Worm (Caenorhabditis elegans) whole organism, early embryonic: ENCODE data around the gene nhr-225.
"Not testable (repeated sequence)": the region's sequence is repeated elsewhere in the genome, so short reads cannot be mapped to it uniquely, and the experiment has no call there.

Source experiments
- B0310.2 ChIP-seq: sonication (generic microtip); optimal IDR thresholded peaks from 2 replicates; lab custom pipeline; 2016; ENCODE audit warnings: mild to moderate bottlenecking, missing genetic modification characterization, missing compliant biosample characterization
- F13C5.2 ChIP-seq: sonication (generic microtip); optimal IDR thresholded peaks from 2 replicates; lab custom pipeline; 2017; ENCODE audit warnings: mild to moderate bottlenecking, missing genetic modification characterization, inconsistent platforms, missing compliant biosample characterization
- aly-1 ChIP-seq: sonication (generic microtip); optimal IDR thresholded peaks from 2 replicates; lab custom pipeline; 2016; ENCODE audit warnings: missing genetic modification characterization, missing compliant biosample characterization
- ama-1 ChIP-seq: fragments of 150-350 bp; optimal IDR thresholded peaks from 2 replicates; lab custom pipeline; 2014
- ceh-13 ChIP-seq: fragments of 200-800 bp; sonication (Bioruptor generic); optimal IDR thresholded peaks from 2 replicates; lab custom pipeline; 2018; ENCODE audit warnings: mild to moderate bottlenecking, missing genetic modification characterization, missing compliant biosample characterization
- ceh-36 ChIP-seq: sonication (generic microtip); optimal IDR thresholded peaks from 2 replicates; lab custom pipeline; 2016; ENCODE audit warnings: missing genetic modification characterization, inconsistent platforms, missing compliant biosample characterization
- ets-7 ChIP-seq: sonication (generic microtip); optimal IDR thresholded peaks from 2 replicates; lab custom pipeline; 2016; ENCODE audit warnings: missing genotype, missing genetic modification characterization, missing compliant biosample characterization
- flt-1 ChIP-seq: fragments of 200-800 bp; sonication (Bioruptor generic); IDR thresholded peaks from 2 replicates; pipeline ENCODE4 v1.3.6; 2022; ENCODE audit warnings: missing genetic modification characterization, missing compliant biosample characterization
- hmbx-1 ChIP-seq: sonication (generic microtip); optimal IDR thresholded peaks from 2 replicates; lab custom pipeline; 2016; ENCODE audit warnings: mild to moderate bottlenecking, missing genetic modification characterization, missing compliant biosample characterization
- hmg-4 ChIP-seq: fragments of 200-800 bp; sonication (Bioruptor generic); optimal IDR thresholded peaks from 2 replicates; lab custom pipeline; 2018; ENCODE audit warnings: mild to moderate bottlenecking, missing genetic modification characterization, missing compliant biosample characterization
- hnd-1 ChIP-seq: sonication (generic microtip); optimal IDR thresholded peaks from 2 replicates; lab custom pipeline; 2016; ENCODE audit warnings: missing genetic modification characterization, missing compliant biosample characterization
- pes-1 ChIP-seq: fragments of 200-800 bp; sonication (Bioruptor generic); IDR thresholded peaks from 2 replicates; pipeline ENCODE4 v1.3.6; 2022; ENCODE audit warnings: missing genetic modification reagents, missing genetic modification characterization, missing compliant biosample characterization
- scrt-1 ChIP-seq: fragments of 200-800 bp; sonication (Bioruptor generic); IDR thresholded peaks from 2 replicates; pipeline ENCODE4 v1.3.6; 2022; ENCODE audit warnings: missing genetic modification characterization, missing compliant biosample characterization
- sea-1 ChIP-seq: fragments of 200-800 bp; sonication (Bioruptor generic); conservative IDR thresholded peaks from 2 replicates; pipeline ENCODE4 v1.3.6; 2022; ENCODE audit warnings: missing genetic modification characterization, missing compliant biosample characterization
- tbx-11 ChIP-seq: fragments of 200-800 bp; sonication (Bioruptor generic); IDR thresholded peaks from 2 replicates; pipeline ENCODE4 v1.3.6; 2022; ENCODE audit warnings: missing genetic modification characterization, missing compliant biosample characterization
- tbx-37 ChIP-seq: fragments of 200-800 bp; sonication (Bioruptor generic); conservative IDR thresholded peaks from 2 replicates; pipeline ENCODE4 v1.3.6; 2022; ENCODE audit warnings: missing genetic modification reagents, missing genetic modification characterization, missing compliant biosample characterization
- tra-4 ChIP-seq: sonication (generic microtip); optimal IDR thresholded peaks from 2 replicates; lab custom pipeline; 2017; ENCODE audit warnings: missing genetic modification characterization, missing compliant biosample characterization

Gene nhr-225

DNA sequence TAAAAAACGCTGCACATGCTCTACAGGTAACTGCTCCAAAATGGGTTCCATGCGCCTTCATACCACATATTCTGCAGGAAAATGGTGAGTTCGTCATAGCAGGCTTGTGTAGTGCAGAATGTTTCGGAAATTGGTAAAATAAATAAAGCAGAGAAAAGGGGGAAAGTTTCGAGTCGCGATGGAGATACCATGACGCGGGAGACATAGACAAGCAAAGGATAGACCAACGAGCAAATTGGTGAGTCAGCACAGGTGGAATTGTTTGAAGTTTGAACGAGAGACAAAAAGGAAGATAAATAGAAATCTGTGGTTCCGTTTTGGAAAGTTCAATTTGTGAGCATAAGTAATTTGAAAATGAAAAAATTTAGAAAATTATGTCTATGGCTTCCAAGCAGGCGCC, at the start of gene nhr-225:
Gene nhr-225 (minus strand): TSS at position 146 of the 400 bp plus-strand sequence.
- TF ChIP-seq hmbx-1 = no peak
- TF ChIP-seq F13C5.2 (tag; lab: Kevin White, UChicago) = no peak
- TF ChIP-seq tra-4 (tag; lab: Kevin White, UChicago) = no peak
- TF ChIP-seq ets-7 = no peak

DNA sequence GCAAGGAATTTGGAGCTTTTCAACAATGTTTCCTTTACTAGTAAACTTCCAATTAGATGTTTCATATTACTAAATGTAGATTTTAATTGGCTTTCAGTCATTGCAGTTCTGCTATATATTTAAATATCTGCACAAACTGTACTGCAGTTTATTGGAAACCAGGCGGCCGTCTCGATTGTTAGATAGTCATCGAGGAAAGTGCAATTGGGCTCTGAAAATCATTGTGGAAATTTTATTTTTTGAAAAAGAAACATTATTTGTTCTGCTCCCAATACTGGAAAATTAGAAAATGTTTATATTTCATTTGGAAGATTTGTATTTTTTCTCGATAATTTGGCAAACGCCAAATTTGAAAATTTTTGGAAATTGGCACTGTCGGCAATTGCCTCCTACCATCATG, 48.3 kb upstream of the nhr-225 start, which contains the start of gene irld-29:
Gene irld-29 (minus strand): TSS at position 101 of the 400 bp plus-strand sequence.
- TF ChIP-seq hnd-1 (tag; lab: Kevin White, UChicago) (no peak), ceh-36 (tag; lab: Kevin White, UChicago) (no peak), sea-1 (GFP tag; lab: Robert Waterston, UW) (no peak), pes-1 (no peak), tbx-37 (GFP tag; lab: Robert Waterston, UW) (no peak), flt-1 (GFP tag; lab: Robert Waterston, UW) (no peak), hmg-4 (GFP tag; lab: Kevin White, UChicago) (no peak), tbx-11 (GFP tag; lab: Robert Waterston, UW) (no peak), aly-1 (no peak), ets-7 (no peak), B0310.2 (tag; lab: Kevin White, UChicago) (no peak), ama-1 (lab: Kevin White, UChicago) (no peak), ceh-13 (GFP tag; lab: Kevin White, UChicago) (no peak), scrt-1 (no peak), hmbx-1 (no peak), F13C5.2 (tag; lab: Kevin White, UChicago) (no peak)

DNA sequence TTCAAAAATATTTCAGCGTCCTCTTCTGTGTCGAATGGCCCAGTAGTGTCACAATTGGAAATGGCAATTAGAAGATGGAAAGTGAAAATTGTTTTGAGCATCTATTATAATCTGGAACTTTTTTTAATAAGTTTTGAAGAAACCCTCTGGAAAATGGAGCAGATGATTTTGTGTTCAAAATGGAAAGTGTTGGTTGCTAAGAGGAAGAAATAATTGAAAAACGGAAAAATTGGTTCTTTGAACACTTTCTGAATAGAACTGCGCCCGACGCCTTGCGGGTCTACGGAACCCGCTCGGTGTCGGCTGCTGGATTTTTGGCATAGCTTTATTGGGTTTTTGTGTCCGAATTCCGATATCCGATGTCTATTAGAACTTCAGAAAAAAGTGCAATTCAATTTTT, 45.9 kb upstream of the nhr-225 start, which contains the start of gene irld-28:
Gene irld-28 (minus strand): TSS at position 101 of the 400 bp plus-strand sequence.
- no peak for TF ChIP-seq scrt-1
- no peak for TF ChIP-seq pes-1
- TF ChIP-seq hmbx-1 = no peak
- TF ChIP-seq tbx-37 (GFP tag; lab: Robert Waterston, UW) = no peak
- no peak for TF ChIP-seq sea-1 (GFP tag; lab: Robert Waterston, UW)
- TF ChIP-seq B0310.2 (tag; lab: Kevin White, UChicago) = no peak
- no peak for TF ChIP-seq tra-4 (tag; lab: Kevin White, UChicago)
- TF ChIP-seq ama-1 (lab: Kevin White, UChicago) = no peak
- no peak for TF ChIP-seq hnd-1 (tag; lab: Kevin White, UChicago)
- TF ChIP-seq tbx-11 (GFP tag; lab: Robert Waterston, UW) = no peak
- TF ChIP-seq hmg-4 (GFP tag; lab: Kevin White, UChicago) = no peak
- TF ChIP-seq ceh-13 (GFP tag; lab: Kevin White, UChicago) = no peak
- no peak for TF ChIP-seq F13C5.2 (tag; lab: Kevin White, UChicago)

DNA sequence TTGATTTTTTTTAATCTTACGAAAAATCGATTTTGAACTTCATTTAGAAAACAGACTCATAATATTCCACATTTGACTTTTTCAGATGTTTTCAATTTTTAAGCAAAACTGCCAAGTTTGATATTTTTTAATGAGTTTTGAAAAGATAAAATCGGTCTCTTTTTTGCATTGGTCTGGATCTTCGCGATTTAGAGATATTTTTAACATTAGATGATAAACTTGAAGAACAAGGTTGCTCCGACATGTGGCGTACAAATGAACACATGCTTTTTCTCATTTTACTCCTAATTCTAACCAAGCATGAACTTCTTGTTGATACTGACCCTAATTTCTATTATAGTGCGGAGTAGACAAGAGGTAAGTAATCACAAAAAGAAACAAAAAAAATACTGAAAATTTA, 41.3 kb upstream of the nhr-225 start, which contains the start of gene irld-32:
Gene irld-32 (plus strand): TSS at position 301 of the 400 bp plus-strand sequence.
- TF ChIP-seq hnd-1 (tag; lab: Kevin White, UChicago); ceh-13 (GFP tag; lab: Kevin White, UChicago); flt-1 (GFP tag; lab: Robert Waterston, UW): not testable (repeated sequence)

DNA sequence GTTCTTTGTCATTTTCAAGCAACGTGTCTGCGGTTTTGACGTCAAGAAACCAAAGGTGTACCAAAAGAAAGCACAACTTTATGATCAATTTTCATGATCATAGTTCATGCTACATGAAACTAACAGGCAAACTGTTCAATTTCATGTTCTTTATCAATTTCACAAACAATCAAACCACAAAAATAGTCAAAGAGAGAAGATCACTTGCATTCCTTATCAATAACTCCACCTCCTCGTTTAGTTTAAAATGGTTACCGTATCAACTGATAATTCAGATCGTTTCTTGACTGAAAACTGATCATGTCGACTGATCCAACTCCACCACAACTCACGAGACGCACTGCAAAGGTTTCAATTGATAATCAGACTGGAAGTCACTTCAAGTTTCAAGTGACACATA, 39.9 kb upstream of the nhr-225 start, which contains the start of gene pud-1.1:
Gene pud-1.1 (plus strand): TSS at position 301 of the 400 bp plus-strand sequence.
- not testable (repeated sequence) for TF ChIP-seq ceh-36 (tag; lab: Kevin White, UChicago); flt-1 (GFP tag; lab: Robert Waterston, UW); pes-1

DNA sequence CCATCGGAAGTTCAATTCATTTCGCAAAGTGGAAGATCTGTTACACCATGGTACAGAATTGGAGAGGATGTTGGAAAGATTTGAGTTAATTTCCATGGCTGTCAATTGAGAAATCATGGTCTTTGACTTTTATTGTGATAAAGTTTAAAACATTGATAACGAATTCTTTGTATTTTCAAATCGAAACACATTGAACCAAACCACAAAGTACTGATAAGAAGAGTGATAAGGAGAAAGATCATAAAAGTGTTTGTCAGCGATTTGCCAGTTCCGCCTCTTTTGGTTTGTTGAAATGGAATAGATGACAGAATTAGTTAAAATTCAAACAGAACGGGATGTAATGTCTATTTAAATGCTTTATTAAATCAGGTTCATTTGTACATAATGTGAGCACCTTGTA, 36.9 kb upstream of the nhr-225 start:
- TF ChIP-seq tbx-37 (GFP tag; lab: Robert Waterston, UW) = no peak
- TF ChIP-seq flt-1 (GFP tag; lab: Robert Waterston, UW) = no peak
- no peak for TF ChIP-seq ets-7
- no peak for TF ChIP-seq F13C5.2 (tag; lab: Kevin White, UChicago)
- TF ChIP-seq B0310.2 (tag; lab: Kevin White, UChicago) = no peak
- no peak for TF ChIP-seq sea-1 (GFP tag; lab: Robert Waterston, UW)
- TF ChIP-seq hnd-1 (tag; lab: Kevin White, UChicago) = no peak
- TF ChIP-seq hmbx-1 = no peak
- TF ChIP-seq ceh-13 (GFP tag; lab: Kevin White, UChicago) = no peak
- TF ChIP-seq tra-4 (tag; lab: Kevin White, UChicago) = no peak
- TF ChIP-seq scrt-1 = no peak
- no peak for TF ChIP-seq ceh-36 (tag; lab: Kevin White, UChicago)
- no peak for TF ChIP-seq pes-1
- no peak for TF ChIP-seq ama-1 (lab: Kevin White, UChicago)
- TF ChIP-seq hmg-4 (GFP tag; lab: Kevin White, UChicago) = no peak
- TF ChIP-seq tbx-11 (GFP tag; lab: Robert Waterston, UW) = no peak
- TF ChIP-seq aly-1 = no peak

DNA sequence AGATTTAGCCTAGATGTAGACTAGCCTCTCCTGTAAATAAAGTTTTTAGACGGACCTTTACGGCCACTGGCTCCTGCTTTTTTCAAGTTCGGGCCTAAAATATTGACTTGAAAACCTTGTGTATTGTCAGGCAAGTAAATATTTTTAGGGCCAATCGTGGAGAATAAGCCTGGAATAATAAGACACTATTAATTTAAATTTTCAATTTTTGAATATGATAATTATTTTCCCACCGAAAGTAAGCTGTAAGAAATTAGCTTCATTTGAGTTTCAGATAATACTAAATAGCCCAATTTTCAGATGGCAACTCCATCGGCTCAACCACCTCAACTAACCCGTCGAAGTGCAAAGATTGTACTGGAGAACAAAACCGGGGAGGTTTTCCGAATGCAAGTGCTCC, 36.1 kb upstream of the nhr-225 start, which contains the start of gene pud-4:
Gene pud-4 (plus strand): TSS at position 301 of the 400 bp plus-strand sequence.
- TF ChIP-seq ceh-36 (tag; lab: Kevin White, UChicago) (no peak), hnd-1 (tag; lab: Kevin White, UChicago) (no peak), tra-4 (tag; lab: Kevin White, UChicago) (no peak), ets-7 (no peak), ama-1 (lab: Kevin White, UChicago) (no peak), F13C5.2 (tag; lab: Kevin White, UChicago) (no peak), aly-1 (no peak), hmg-4 (GFP tag; lab: Kevin White, UChicago) (no peak), tbx-11 (GFP tag; lab: Robert Waterston, UW) (no peak), B0310.2 (tag; lab: Kevin White, UChicago) (no peak)

DNA sequence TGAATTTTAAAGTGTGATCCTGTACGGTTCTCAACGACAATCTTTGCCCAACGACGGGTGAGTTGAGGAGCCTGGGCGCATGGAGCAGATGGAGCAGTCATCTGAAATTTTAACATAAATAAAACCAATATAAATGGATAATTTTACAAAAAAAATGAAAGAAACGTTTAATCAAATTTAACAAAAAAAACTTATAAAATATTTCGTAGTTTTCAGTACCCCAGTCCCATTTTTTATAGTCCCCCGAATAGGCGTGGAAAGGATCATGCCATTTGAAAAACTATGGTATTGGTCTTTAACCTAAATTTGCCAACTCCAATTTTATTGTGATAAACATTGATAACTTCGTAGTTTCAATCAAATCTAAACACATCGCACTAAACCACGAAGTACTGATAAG, 34.8 kb upstream of the nhr-225 start, which contains the start of gene pud-3:
Gene pud-3 (minus strand): TSS at position 101 of the 400 bp plus-strand sequence.
- TF ChIP-seq sea-1 (GFP tag; lab: Robert Waterston, UW) (no peak), hmbx-1 (no peak), ama-1 (lab: Kevin White, UChicago) (no peak), scrt-1 (no peak)
